Worm (Caenorhabditis elegans): Measurements from ENCODE around the gene josd-1.

DNA sequence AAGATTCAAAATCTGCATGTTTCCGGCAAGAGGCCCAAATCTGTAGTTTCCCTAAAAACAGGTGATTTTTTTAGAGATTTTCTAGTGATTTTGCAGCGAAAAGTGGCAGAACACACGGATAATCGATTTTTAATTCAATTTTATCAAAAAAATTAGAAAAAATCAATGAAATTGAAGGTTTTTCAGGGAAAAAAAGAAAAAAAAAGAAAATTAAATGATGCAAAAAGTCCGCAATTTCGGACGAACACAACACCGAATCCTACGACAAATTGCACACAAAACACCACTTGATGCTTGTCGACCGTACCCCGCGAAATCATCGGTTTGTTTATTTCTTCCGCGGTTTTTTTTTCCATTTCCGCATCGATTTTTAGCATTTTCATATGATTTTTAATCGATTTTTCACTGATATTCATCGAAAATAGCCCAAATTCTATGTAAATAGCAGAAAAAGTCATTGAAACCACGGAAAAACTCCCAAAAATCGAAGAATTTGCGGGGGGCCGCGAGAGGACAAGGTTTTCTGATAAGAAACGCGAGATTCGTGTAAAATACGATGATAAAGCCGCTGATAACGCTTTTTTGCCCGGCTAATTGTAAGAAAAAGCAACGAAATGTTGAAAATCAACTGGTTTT lies 21.4 kb upstream of the josd-1 start, which contains the start of gene tufm-1:
- no peak for TF ChIP-seq nhr-111 (GFP tag; optimal IDR thresholded peaks at IDR 0.05)
- TF ChIP-seq mdt-29 (GFP tag; IDR thresholded peaks at IDR 0.05) = no peak
- no peak for TF ChIP-seq nhr-28 (tag; optimal IDR thresholded peaks at IDR 0.05)
- no peak for TF ChIP-seq egl-43 (GFP tag; IDR thresholded peaks at IDR 0.05)
- TF ChIP-seq pqm-1 (tag; optimal IDR thresholded peaks at IDR 0.05) = no peak
- no peak for TF ChIP-seq pha-4 (GFP tag; IDR thresholded peaks at IDR 0.05)
- TF ChIP-seq pha-4 (tag; optimal IDR thresholded peaks at IDR 0.05) = no peak
- TF ChIP-seq unc-130 (GFP tag; optimal IDR thresholded peaks at IDR 0.05) = no peak
- TF ChIP-seq jun-1 (tag; optimal IDR thresholded peaks at IDR 0.05) = no peak
